Worm (Caenorhabditis elegans) whole organism, young adult: ENCODE measurements around the gene hap-1.
A peak's percentile ranks its signal among the peaks of the same experiment; 100 is the strongest.

Source experiments
- B0035.1 ChIP-seq: sonication (generic microtip); optimal IDR thresholded peaks from 2 replicates; lab custom pipeline; 2016; ENCODE audit warnings: missing genetic modification characterization, mild to moderate bottlenecking, missing compliant biosample characterization, missing genotype, missing genetic modification reagents
- ama-1 ChIP-seq, 3 experiments: fragments of 150-350 bp in 1 of 3; sonication (generic microtip) in 2 of 3; optimal IDR thresholded peaks; 2 replicates each; lab custom pipeline; 2014 to 2018; ENCODE audit warnings: missing biosample characterization in 2 of 3, missing genetic modification characterization in 2 of 3, missing genetic modification reagents in 2 of 3
- athp-1 ChIP-seq: sonication (generic microtip); optimal IDR thresholded peaks from 2 replicates; lab custom pipeline; 2017; ENCODE audit warnings: mild to moderate bottlenecking, missing genetic modification characterization, missing compliant biosample characterization
- attf-6 ChIP-seq: fragments of 200-800 bp; sonication (Bioruptor generic); IDR thresholded peaks from 2 replicates; pipeline ENCODE4 v1.3.6; 2022; ENCODE audit warnings: missing genetic modification reagents, missing genetic modification characterization, missing compliant biosample characterization
- efl-1 ChIP-seq: fragments of 150-350 bp; optimal IDR thresholded peaks from 2 replicates; lab custom pipeline; 2014; ENCODE audit warnings: missing biosample characterization, missing genetic modification reagents, missing genetic modification characterization
- egrh-3 ChIP-seq: fragments of 200-800 bp; sonication (Bioruptor generic); IDR thresholded peaks from 2 replicates; pipeline ENCODE4 v1.3.6; 2022; ENCODE audit warnings: missing genetic modification reagents, missing genetic modification characterization, missing compliant biosample characterization
- ets-4 ChIP-seq: fragments of 200-800 bp; sonication (Bioruptor generic); optimal IDR thresholded peaks from 2 replicates; lab custom pipeline; 2018; ENCODE audit warnings: mild to moderate bottlenecking, missing genetic modification characterization, missing compliant biosample characterization
- lin-54 ChIP-seq: fragments of 200-800 bp; sonication (Bioruptor generic); optimal IDR thresholded peaks from 2 replicates; lab custom pipeline; 2018; ENCODE audit warnings: mild to moderate bottlenecking, missing genetic modification characterization, missing compliant biosample characterization
- madf-8 ChIP-seq: fragments of 200-800 bp; sonication (Bioruptor generic); conservative IDR thresholded peaks from 2 replicates; pipeline ENCODE4 v1.3.6; 2022; ENCODE audit warnings: missing genetic modification reagents, missing genetic modification characterization, missing compliant biosample characterization
- nhr-90 ChIP-seq: sonication (generic microtip); optimal IDR thresholded peaks from 2 replicates; lab custom pipeline; 2016; ENCODE audit warnings: missing genotype, mild to moderate bottlenecking, missing genetic modification characterization, missing compliant biosample characterization
- pha-4 ChIP-seq: fragments of 150-350 bp; sonication (generic microtip); optimal IDR thresholded peaks from 2 replicates; lab custom pipeline; 2014; ENCODE audit warnings: missing biosample characterization, missing genetic modification reagents, missing genetic modification characterization
- snpc-4 ChIP-seq, 5 experiments: fragments of 150-350 bp in 1 of 5; sonication (generic microtip) in 4 of 5; optimal IDR thresholded peaks; 2 replicates each; lab custom pipeline; 2014 to 2018; ENCODE audit warnings: missing genetic modification characterization in 5 of 5, missing biosample characterization in 3 of 5, antibody characterized with exemption in 2 of 5, mild to moderate bottlenecking in 2 of 5, missing compliant biosample characterization in 2 of 5, missing genotype in 2 of 5, moderate library complexity in 2 of 5, missing genetic modification reagents in 1 of 5

DNA sequence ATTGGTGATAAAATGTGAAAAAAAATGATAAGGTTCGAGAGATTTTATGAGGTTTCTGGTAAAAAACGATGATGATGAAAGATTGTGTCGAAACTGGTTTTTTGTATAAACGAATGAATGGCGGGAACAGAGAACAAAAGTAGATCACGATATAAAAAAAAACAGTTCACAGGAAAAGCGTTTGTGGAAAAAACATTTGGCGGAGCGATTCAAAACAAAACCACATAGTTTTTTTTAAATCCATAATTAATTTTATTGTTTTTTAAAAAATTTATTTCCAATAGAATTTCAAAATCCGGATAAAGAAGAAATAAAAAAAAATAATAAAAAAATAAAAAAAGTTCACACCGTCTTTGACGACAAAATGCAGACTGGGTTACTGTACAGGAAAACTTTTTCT, 48.4 kb upstream of the hap-1 start, which contains the start of gene ZC155.4:
- TF ChIP-seq athp-1 (tag; lab: Kevin White, UChicago) (no peak), ama-1 (optimal IDR thresholded peaks at IDR 0.05; lab: Kevin White, UChicago) (no peak), ama-1 (GFP tag; optimal IDR thresholded peaks at IDR 0.05; lab: Kevin White, UChicago) (no peak), attf-6 (GFP tag; lab: Robert Waterston, UW) (no peak), pha-4 (tag; lab: Kevin White, UChicago) (no peak), lin-54 (no peak), egrh-3 (GFP tag; lab: Robert Waterston, UW) (no peak), B0035.1 (tag; lab: Kevin White, UChicago) (no peak), snpc-4 (GFP tag; optimal IDR thresholded peaks at IDR 0.05; lab: Kevin White, UChicago) (no peak), snpc-4 (tag; optimal IDR thresholded peaks at IDR 0.05; lab: Kevin White, UChicago) (no peak), madf-8 (no peak), nhr-90 (no peak), ets-4 (GFP tag; lab: Kevin White, UChicago) (no peak), efl-1 (peak; percentile 42)
